Fruit fly (Drosophila melanogaster): ENCODE data around the gene Ublcp1.

Ublcp1 gene

DNA sequence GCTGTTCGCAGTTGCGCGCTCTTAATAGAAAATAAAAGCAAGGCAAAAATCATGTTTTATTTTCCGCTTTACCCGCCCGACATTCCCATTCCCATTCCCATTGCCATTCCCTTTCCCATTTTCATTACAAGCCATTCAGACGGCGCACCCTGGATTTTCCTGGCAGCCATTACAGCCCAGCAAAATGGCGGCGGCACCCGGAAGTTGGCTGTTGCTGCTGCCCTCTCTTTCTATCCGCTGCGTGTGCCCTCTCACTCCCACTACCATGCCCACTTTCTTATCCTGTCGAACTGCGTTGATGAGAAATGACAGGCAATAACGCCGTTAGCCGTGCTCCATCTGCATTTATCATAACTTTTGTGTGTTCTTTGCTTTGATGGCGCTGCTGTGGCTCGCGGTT is 27.0 kb downstream of the Ublcp1 start:
- no peak for TF ChIP-seq Eip78C (GFP tag)
- TF ChIP-seq achi (GFP tag; optimal IDR thresholded peaks at IDR 0.05) = no peak
- TF ChIP-seq CG3032 (tag; optimal IDR thresholded peaks at IDR 0.05) = no peak
- no peak for TF ChIP-seq spab (GFP tag; optimal IDR thresholded peaks at IDR 0.05)
- TF ChIP-seq Eip93F (GFP tag; optimal IDR thresholded peaks at IDR 0.05) = no peak
- no peak for TF ChIP-seq cyc (GFP tag; optimal IDR thresholded peaks at IDR 0.05)
- TF ChIP-seq CG6854 (GFP tag; optimal IDR thresholded peaks at IDR 0.05) = no peak
- TF ChIP-seq CG11762 (GFP tag; optimal IDR thresholded peaks at IDR 0.05; ENCODE audit: insufficient read depth) = no peak
- TF ChIP-seq Hr39 (GFP tag; optimal IDR thresholded peaks at IDR 0.05) = no peak
- TF ChIP-seq topi (GFP tag; optimal IDR thresholded peaks at IDR 0.05) = no peak
- TF ChIP-seq CG6163 (GFP tag; IDR thresholded peaks at IDR 0.05) = no peak

DNA sequence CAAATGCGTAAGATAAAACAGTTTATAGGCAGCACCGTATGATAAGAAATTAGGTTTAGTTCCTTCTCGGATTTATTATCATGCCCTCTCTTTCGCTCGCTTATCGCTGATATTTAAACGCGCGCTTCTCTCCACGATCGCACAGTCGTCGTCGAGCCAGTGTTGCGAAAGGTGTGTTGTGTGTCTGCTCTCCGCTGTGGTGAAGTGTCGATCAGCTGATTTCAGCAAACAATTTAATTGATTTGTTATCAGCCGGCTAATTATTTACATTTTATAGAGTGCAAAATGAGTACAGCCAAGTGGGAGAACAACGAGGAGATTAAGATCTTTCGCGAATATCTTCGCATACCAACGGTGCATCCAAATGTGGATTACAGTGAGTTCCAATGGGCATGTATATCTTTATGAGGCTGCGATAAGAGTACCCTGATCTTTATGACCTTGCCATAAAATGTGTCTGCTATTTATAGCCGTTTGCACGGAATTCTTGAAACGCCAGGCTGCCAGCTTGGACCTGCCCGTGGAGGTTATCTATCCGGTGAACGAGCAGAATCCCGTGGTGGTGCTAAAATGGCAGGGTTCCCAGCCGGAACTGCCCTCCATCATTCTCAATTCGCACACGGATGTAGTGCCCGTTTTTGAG is 30.4 kb downstream of the Ublcp1 start, which contains the start of the genes CG17110 and CG6726:
TSS of gene CG17110 (plus strand) at position 139 of the 643 bp plus-strand sequence.
TSS of gene CG6726 (plus strand) at position 139 of the 643 bp plus-strand sequence.
- TF ChIP-seq CG11762 (GFP tag; optimal IDR thresholded peaks at IDR 0.05; ENCODE audit: insufficient read depth) = no peak
- no peak for TF ChIP-seq CG3032 (tag; optimal IDR thresholded peaks at IDR 0.05)
- no peak for TF ChIP-seq acj6 (GFP tag; optimal IDR thresholded peaks at IDR 0.05)
- peak; percentile 30 for TF ChIP-seq vri (GFP tag; optimal IDR thresholded peaks at IDR 0.05)
- TF ChIP-seq CG6276 (GFP tag; optimal IDR thresholded peaks at IDR 0.05) = peak; percentile 4
- TF ChIP-seq Hr38 (GFP tag; optimal IDR thresholded peaks at IDR 0.05) = no peak
- no peak for TF ChIP-seq CG11902 (GFP tag; optimal IDR thresholded peaks at IDR 0.05)
- TF ChIP-seq lz (GFP tag; optimal IDR thresholded peaks at IDR 0.05) = no peak
- no peak for TF ChIP-seq CG6854 (GFP tag; optimal IDR thresholded peaks at IDR 0.05)
- no peak for TF ChIP-seq Sox15 (GFP tag; optimal IDR thresholded peaks at IDR 0.05)
- no peak for TF ChIP-seq CG31627 (GFP tag; optimal IDR thresholded peaks at IDR 0.05)
- peak; percentile 72 for TF ChIP-seq fkh (GFP tag; optimal IDR thresholded peaks at IDR 0.05)
- no peak for TF ChIP-seq CG15336 (GFP tag; IDR thresholded peaks at IDR 0.05)
- no peak for TF ChIP-seq Met (GFP tag; optimal IDR thresholded peaks at IDR 0.05)
- no peak for TF ChIP-seq ss (GFP tag; optimal IDR thresholded peaks at IDR 0.05)
- TF ChIP-seq svp (GFP tag) = peak; percentile 97
- TF ChIP-seq topi (GFP tag; optimal IDR thresholded peaks at IDR 0.05) = no peak
- no peak for TF ChIP-seq fd85E (GFP tag; optimal IDR thresholded peaks at IDR 0.05)
- no peak for TF ChIP-seq CG10631 (GFP tag; optimal IDR thresholded peaks at IDR 0.05)
- TF ChIP-seq net (GFP tag; optimal IDR thresholded peaks at IDR 0.05) = no peak
- no peak for TF ChIP-seq achi (GFP tag; optimal IDR thresholded peaks at IDR 0.05)

DNA sequence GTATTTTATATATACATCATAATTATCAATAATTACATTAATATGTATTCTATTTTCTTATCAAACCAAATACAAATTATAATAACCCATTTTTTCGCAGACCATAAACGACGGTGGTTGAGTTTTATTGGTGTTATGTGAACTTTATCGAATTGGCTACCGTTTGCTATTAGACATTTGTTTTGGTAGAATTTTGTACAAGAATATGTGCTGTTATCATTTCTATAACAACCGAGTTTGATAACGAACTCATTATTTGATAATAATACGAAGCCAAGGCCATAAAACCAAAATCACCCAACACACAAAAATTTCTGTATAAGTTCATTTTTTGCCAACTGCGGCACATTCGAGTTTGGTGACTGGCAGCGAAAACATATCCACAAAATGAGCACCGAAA is 34.1 kb downstream of the Ublcp1 start, which contains the start of gene CG17109:
TSS of gene CG17109 (plus strand) at position 345 of the 400 bp plus-strand sequence.
- TF ChIP-seq CG4318 (GFP tag; optimal IDR thresholded peaks at IDR 0.05) (no peak), vri (GFP tag; optimal IDR thresholded peaks at IDR 0.05) (peak; percentile 73)

DNA sequence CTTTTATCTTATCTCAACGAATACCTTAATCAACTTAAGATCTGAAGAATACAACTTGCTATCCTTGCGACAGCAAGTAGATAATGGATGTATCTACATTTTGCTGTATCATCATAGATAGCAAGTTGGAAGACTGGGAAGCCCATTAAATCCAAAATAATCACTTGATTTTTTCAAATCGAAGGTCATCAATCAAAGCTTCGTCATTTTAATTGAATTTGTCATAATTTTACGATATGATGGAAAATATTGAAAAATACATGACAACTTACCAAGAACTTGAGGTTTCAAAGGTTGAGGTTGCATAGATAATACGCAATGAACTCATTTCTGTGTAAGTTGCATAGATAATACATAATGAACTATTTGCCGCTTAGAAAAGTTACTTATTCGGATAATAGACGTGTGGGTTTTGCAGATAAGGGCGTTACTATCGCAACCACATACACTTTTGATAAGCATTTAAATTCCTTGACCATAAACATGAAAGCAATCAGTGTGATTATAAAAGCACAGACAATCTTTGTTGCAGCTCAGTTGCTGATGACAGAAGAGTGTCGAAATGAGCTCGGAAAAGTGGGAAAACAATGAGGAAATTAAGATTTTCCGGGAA is 36.0 kb downstream of the Ublcp1 start, which contains the start of gene CG6733:
TSS of gene CG6733 (plus strand) at position 532 of the 613 bp plus-strand sequence.
- no peak for TF ChIP-seq Gug (GFP tag; IDR thresholded peaks at IDR 0.05)
- TF ChIP-seq Lpt (GFP tag; optimal IDR thresholded peaks at IDR 0.05) = no peak
- no peak for TF ChIP-seq acj6 (GFP tag; optimal IDR thresholded peaks at IDR 0.05)
- no peak for TF ChIP-seq Sox15 (GFP tag; optimal IDR thresholded peaks at IDR 0.05)
- no peak for TF ChIP-seq CG6792 (GFP tag; optimal IDR thresholded peaks at IDR 0.05)
- TF ChIP-seq Blimp-1 (GFP tag; optimal IDR thresholded peaks at IDR 0.05) = no peak

DNA sequence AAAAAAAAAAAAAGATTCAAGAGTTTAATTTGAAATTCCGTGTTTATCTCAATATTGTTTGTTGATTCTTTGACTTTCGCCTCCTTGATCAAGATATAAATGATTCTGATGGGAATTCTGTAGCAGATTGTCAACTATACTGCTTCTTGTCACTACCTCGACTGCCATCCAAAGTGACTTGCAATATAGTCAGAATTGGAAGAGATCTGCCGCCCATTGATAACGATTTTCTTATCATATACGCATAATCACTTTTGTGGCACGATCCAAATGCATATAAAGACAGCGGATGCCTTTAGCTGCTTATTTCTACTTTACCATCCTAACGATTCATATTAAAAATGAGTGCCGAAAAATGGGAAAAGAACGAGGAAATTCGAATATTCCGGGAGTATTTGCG is 37.9 kb downstream of the Ublcp1 start, which contains the start of gene CG6738:
TSS of gene CG6738 (plus strand) at position 301 of the 400 bp plus-strand sequence.
- TF ChIP-seq lz (GFP tag; optimal IDR thresholded peaks at IDR 0.05) (no peak), Eip75B (GFP tag; optimal IDR thresholded peaks at IDR 0.05) (no peak), CG6276 (GFP tag; optimal IDR thresholded peaks at IDR 0.05) (no peak), CG8119 (GFP tag; IDR thresholded peaks at IDR 0.05) (no peak), Met (GFP tag; optimal IDR thresholded peaks at IDR 0.05) (no peak), CG11902 (GFP tag; optimal IDR thresholded peaks at IDR 0.05) (no peak), CG6854 (GFP tag; optimal IDR thresholded peaks at IDR 0.05) (no peak), CG3919 (GFP tag; optimal IDR thresholded peaks at IDR 0.05) (no peak), Hr38 (GFP tag; optimal IDR thresholded peaks at IDR 0.05) (no peak), Sox15 (GFP tag; optimal IDR thresholded peaks at IDR 0.05) (no peak), Blimp-1 (GFP tag; optimal IDR thresholded peaks at IDR 0.05) (no peak), Eip93F (GFP tag; optimal IDR thresholded peaks at IDR 0.05) (no peak), Smox (GFP tag; optimal IDR thresholded peaks at IDR 0.05) (no peak)
